Worm (Caenorhabditis elegans) whole organism, young adult: ENCODE measurements around the gene C18B2.3.

Experiments used
- B0261.1 ChIP-seq: sonication (generic microtip); optimal IDR thresholded peaks from 2 replicates; lab custom pipeline; 2016; ENCODE audit warnings: mild to moderate bottlenecking, missing genetic modification characterization, moderate library complexity, missing compliant biosample characterization
- F10E7.11 ChIP-seq: sonication (generic microtip); optimal IDR thresholded peaks from 2 replicates; lab custom pipeline; 2017; ENCODE audit warnings: mild to moderate bottlenecking, missing genetic modification characterization, moderate library complexity, missing compliant biosample characterization
- F22D6.2 ChIP-seq: sonication (generic microtip); optimal IDR thresholded peaks from 2 replicates; lab custom pipeline; 2016; ENCODE audit warnings: mild to moderate bottlenecking, missing genetic modification characterization, missing compliant biosample characterization
- F23B12.7 ChIP-seq: sonication (generic microtip); optimal IDR thresholded peaks from 2 replicates; lab custom pipeline; 2017; ENCODE audit warnings: missing genetic modification characterization, mild to moderate bottlenecking, missing compliant biosample characterization, antibody characterized with exemption, moderate library complexity; ENCODE audit not compliant: insufficient read depth
- F52B5.7 ChIP-seq: sonication (generic microtip); optimal IDR thresholded peaks from 2 replicates; lab custom pipeline; 2016; ENCODE audit warnings: mild to moderate bottlenecking, missing genetic modification characterization, missing compliant biosample characterization
- F55B11.4 ChIP-seq: sonication (generic microtip); optimal IDR thresholded peaks from 2 replicates; lab custom pipeline; 2016; ENCODE audit warnings: missing compliant biosample characterization, missing genetic modification characterization, borderline replicate concordance; ENCODE audit not compliant: insufficient read depth
- F57A8.1 ChIP-seq: fragments of 200-800 bp; sonication (Bioruptor generic); optimal IDR thresholded peaks from 2 replicates; lab custom pipeline; 2018; ENCODE audit warnings: mild to moderate bottlenecking, missing genetic modification characterization, moderate library complexity, missing compliant biosample characterization
- K12H6.12 ChIP-seq: fragments of 200-800 bp; sonication (Bioruptor generic); optimal IDR thresholded peaks from 2 replicates; lab custom pipeline; 2018; ENCODE audit warnings: mild to moderate bottlenecking, missing genetic modification characterization, missing compliant biosample characterization
- Y53G8AR.9 ChIP-seq: fragments of 200-800 bp; sonication (Bioruptor generic); conservative IDR thresholded peaks from 2 replicates; pipeline ENCODE4 v1.3.6; 2022; ENCODE audit warnings: missing genetic modification reagents, missing genetic modification characterization, missing compliant biosample characterization
- Y79H2A.3 ChIP-seq: fragments of 200-800 bp; sonication (Bioruptor generic); conservative IDR thresholded peaks from 2 replicates; pipeline ENCODE4 v1.3.6; 2022; ENCODE audit warnings: missing genetic modification reagents, missing genetic modification characterization, missing compliant biosample characterization
- aptf-2 ChIP-seq: fragments of 200-800 bp; sonication (Bioruptor generic); conservative IDR thresholded peaks from 2 replicates; pipeline ENCODE4 v1.3.6; 2022; ENCODE audit warnings: missing genetic modification reagents, missing genetic modification characterization, missing compliant biosample characterization
- aptf-3 ChIP-seq: fragments of 200-800 bp; sonication (Bioruptor generic); IDR thresholded peaks from 2 replicates; pipeline ENCODE4 v1.3.6; 2022; ENCODE audit warnings: missing genetic modification characterization, missing compliant biosample characterization
- attf-3 ChIP-seq: fragments of 200-800 bp; sonication (Bioruptor generic); conservative IDR thresholded peaks from 2 replicates; pipeline ENCODE4 v1.3.6; 2022; ENCODE audit warnings: missing genetic modification reagents, missing genetic modification characterization, missing compliant biosample characterization
- ccch-3 ChIP-seq: fragments of 200-800 bp; sonication (Bioruptor generic); optimal IDR thresholded peaks from 2 replicates; lab custom pipeline; 2018; ENCODE audit warnings: mild to moderate bottlenecking, missing genetic modification characterization, missing compliant biosample characterization
- ceh-40 ChIP-seq: fragments of 200-800 bp; sonication (Bioruptor generic); IDR thresholded peaks from 2 replicates; pipeline ENCODE4 v1.3.6; 2022; ENCODE audit warnings: missing genetic modification characterization, missing compliant biosample characterization
- ceh-58 ChIP-seq: fragments of 200-800 bp; sonication (Bioruptor generic); IDR thresholded peaks from 2 replicates; pipeline ENCODE4 v1.3.6; 2022; ENCODE audit warnings: missing genetic modification characterization, missing compliant biosample characterization
- egrh-3 ChIP-seq: fragments of 200-800 bp; sonication (Bioruptor generic); IDR thresholded peaks from 2 replicates; pipeline ENCODE4 v1.3.6; 2022; ENCODE audit warnings: missing genetic modification reagents, missing genetic modification characterization, missing compliant biosample characterization
- fkh-3 ChIP-seq: sonication (generic microtip); optimal IDR thresholded peaks from 2 replicates; lab custom pipeline; 2016; ENCODE audit warnings: mild to moderate bottlenecking, missing genetic modification characterization, missing compliant biosample characterization
- gei-17 ChIP-seq: fragments of 200-800 bp; sonication (Bioruptor generic); optimal IDR thresholded peaks from 2 replicates; lab custom pipeline; 2018; ENCODE audit warnings: mild to moderate bottlenecking, missing genetic modification characterization, missing compliant biosample characterization
- hlh-26 ChIP-seq: fragments of 200-800 bp; sonication (Bioruptor generic); conservative IDR thresholded peaks from 2 replicates; pipeline ENCODE4 v1.3.6; 2022; ENCODE audit warnings: missing genetic modification reagents, missing genetic modification characterization, missing compliant biosample characterization
- hmg-1.2 ChIP-seq: fragments of 200-800 bp; sonication (Bioruptor generic); IDR thresholded peaks from 2 replicates; pipeline ENCODE4 v1.3.6; 2022; ENCODE audit warnings: missing genetic modification reagents, missing genetic modification characterization, missing compliant biosample characterization
- lin-40 ChIP-seq: sonication (generic microtip); optimal IDR thresholded peaks from 2 replicates; lab custom pipeline; 2016; ENCODE audit warnings: missing genetic modification characterization, mild to moderate bottlenecking, missing compliant biosample characterization, missing genotype, missing genetic modification reagents
- madf-6 ChIP-seq: fragments of 200-800 bp; sonication (Bioruptor generic); IDR thresholded peaks from 2 replicates; pipeline ENCODE4 v1.3.6; 2022; ENCODE audit warnings: missing genetic modification reagents, missing genetic modification characterization, missing compliant biosample characterization
- nfya-1 ChIP-seq: sonication (generic microtip); optimal IDR thresholded peaks from 2 replicates; lab custom pipeline; 2017; ENCODE audit warnings: antibody characterized with exemption, missing compliant biosample characterization, missing genetic modification characterization, borderline replicate concordance; ENCODE audit not compliant: insufficient read depth
- nhr-80 ChIP-seq: sonication (generic microtip); optimal IDR thresholded peaks from 2 replicates; lab custom pipeline; 2016; ENCODE audit warnings: missing genetic modification characterization, missing compliant biosample characterization
- pha-4 ChIP-seq: fragments of 150-350 bp; sonication (generic microtip); optimal IDR thresholded peaks from 2 replicates; lab custom pipeline; 2014; ENCODE audit warnings: missing biosample characterization, missing genetic modification reagents, missing genetic modification characterization
- snpc-4 ChIP-seq, 5 experiments: fragments of 150-350 bp in 1 of 5; sonication (generic microtip) in 4 of 5; optimal IDR thresholded peaks; 2 replicates each; lab custom pipeline; 2014 to 2018; ENCODE audit warnings: missing genetic modification characterization in 5 of 5, missing biosample characterization in 3 of 5, antibody characterized with exemption in 2 of 5, mild to moderate bottlenecking in 2 of 5, missing compliant biosample characterization in 2 of 5, missing genotype in 2 of 5, moderate library complexity in 2 of 5, missing genetic modification reagents in 1 of 5
- unc-130 ChIP-seq: sonication (generic microtip); optimal IDR thresholded peaks from 2 replicates; lab custom pipeline; 2016; ENCODE audit warnings: missing genetic modification reagents, missing genetic modification characterization, missing compliant biosample characterization
- ztf-26 ChIP-seq: sonication (generic microtip); optimal IDR thresholded peaks from 2 replicates; lab custom pipeline; 2017; ENCODE audit warnings: missing genetic modification characterization, missing compliant biosample characterization

Gene C18B2.3

ce11 chrX:3585625-3586024 lies 16.0 kb upstream of the C18B2.3 start, which contains the start of gene T27A10.2:
TSS of gene T27A10.2 (plus strand) at chrX:3585957.
- TF ChIP-seq F52B5.7 (no peak), hmg-1.2 (peak; percentile 60; the same call in 1 of the 2 replicates), egrh-3 (GFP tag; lab: Robert Waterston, UW) (peak; percentile 50; the same call in 1 of the 2 replicates)
- TF ChIP-seq, all 124 proteins: peak for 2

- TF ChIP-seq Y79H2A.3: no peak
- TF ChIP-seq hlh-26 (GFP tag; lab: Robert Waterston, UW): no peak
- no peak for TF ChIP-seq F57A8.1 (GFP tag; lab: Kevin White, UChicago)
- no peak for TF ChIP-seq attf-3
- no peak for TF ChIP-seq F23B12.7 (tag; lab: Kevin White, UChicago)
- no peak for TF ChIP-seq madf-6 (GFP tag; lab: Robert Waterston, UW)
- TF ChIP-seq, all 124 proteins: peak for 0
Measured at ce11 chrX:3590510-3590909, 11.1 kb upstream of the C18B2.3 start.

ce11 chrX:3596303-3596772 lies 5.3 kb upstream of the C18B2.3 start, which contains the start of gene T27A10.6:
TSS of gene T27A10.6 (minus strand) at chrX:3596353.
- no peak for TF ChIP-seq fkh-3
- no peak for TF ChIP-seq F23B12.7 (tag; lab: Kevin White, UChicago)
- TF ChIP-seq pha-4 (tag; lab: Kevin White, UChicago): no peak
- no peak for TF ChIP-seq unc-130 (GFP tag; lab: Kevin White, UChicago)
- no peak for TF ChIP-seq Y53G8AR.9 (GFP tag; lab: Robert Waterston, UW)

- no peak for TF ChIP-seq snpc-4 (GFP tag; optimal IDR thresholded peaks at IDR 0.05; lab: Kevin White, UChicago)
- TF ChIP-seq snpc-4 (tag; optimal IDR thresholded peaks at IDR 0.05; lab: Kevin White, UChicago): no peak
- no peak for TF ChIP-seq F22D6.2 (tag; lab: Kevin White, UChicago)
- no peak for TF ChIP-seq ceh-40 (GFP tag; lab: Robert Waterston, UW)
- no peak for TF ChIP-seq aptf-2
- TF ChIP-seq F10E7.11 (tag; lab: Kevin White, UChicago): no peak
- TF ChIP-seq B0261.1: no peak
- TF ChIP-seq fkh-3: no peak
- TF ChIP-seq lin-40 (tag; lab: Kevin White, UChicago): no peak
- TF ChIP-seq attf-3: no peak
Measured at ce11 chrX:3596967-3597366, 4.7 kb upstream of the C18B2.3 start.

- no peak for TF ChIP-seq F55B11.4
- TF ChIP-seq K12H6.12: no peak
- no peak for TF ChIP-seq nfya-1
- no peak for TF ChIP-seq gei-17
- no peak for TF ChIP-seq ceh-58 (GFP tag; lab: Robert Waterston, UW)
- TF ChIP-seq ztf-26 (tag; lab: Kevin White, UChicago): no peak
Measured at ce11 chrX:3599860-3600259, 1.8 kb upstream of the C18B2.3 start.

- TF ChIP-seq ccch-3 (GFP tag; lab: Kevin White, UChicago): no peak
- TF ChIP-seq Y79H2A.3: no peak
- peak; percentile 64 for TF ChIP-seq nhr-80 (tag; lab: Kevin White, UChicago)
- no peak for TF ChIP-seq aptf-3 (GFP tag; lab: Robert Waterston, UW)
Measured at ce11 chrX:3600390-3600789, 1.2 kb upstream of the C18B2.3 start, which contains the start of gene cgr-1. TSS of gene cgr-1 (minus strand) at chrX:3600457.
